Worm (Caenorhabditis elegans) whole organism, midembryonic: ENCODE data around the gene F13A2.2.

Experiments
- T22C8.4 ChIP-seq: fragments of 200-800 bp; sonication (Bioruptor generic); IDR thresholded peaks from 2 replicates; pipeline ENCODE4 v1.3.6; 2022; ENCODE audit warnings: missing genetic modification characterization, missing compliant biosample characterization
- cog-1 ChIP-seq: sonication (generic microtip); optimal IDR thresholded peaks from 2 replicates; lab custom pipeline; 2016; ENCODE audit warnings: missing genetic modification characterization, missing compliant biosample characterization
- flt-1 ChIP-seq: fragments of 200-800 bp; sonication (Bioruptor generic); IDR thresholded peaks from 2 replicates; pipeline ENCODE4 v1.3.6; 2022; ENCODE audit warnings: missing genetic modification characterization, missing compliant biosample characterization
- klf-2 ChIP-seq: fragments of 200-800 bp; sonication (Bioruptor generic); conservative IDR thresholded peaks from 2 replicates; pipeline ENCODE4 v1.3.6; 2022; ENCODE audit warnings: missing genetic modification reagents, missing genetic modification characterization, missing compliant biosample characterization
- med-1 ChIP-seq: sonication (generic microtip); optimal IDR thresholded peaks from 2 replicates; lab custom pipeline; 2017; ENCODE audit warnings: missing genetic modification characterization, mild to moderate bottlenecking, missing compliant biosample characterization, antibody characterized with exemption, missing genetic modification reagents; ENCODE audit not compliant: insufficient read depth
- tab-1 ChIP-seq: fragments of 200-800 bp; sonication (Bioruptor generic); IDR thresholded peaks from 2 replicates; pipeline ENCODE4 v1.3.6; 2022; ENCODE audit warnings: missing genetic modification characterization, missing compliant biosample characterization
- ztf-23 ChIP-seq: fragments of 200-800 bp; sonication (Bioruptor generic); IDR thresholded peaks from 2 replicates; pipeline ENCODE4 v1.3.6; 2022; ENCODE audit warnings: missing genetic modification reagents, missing genetic modification characterization, missing compliant biosample characterization

ce11 chrV:4341208-4341607 lies 43.2 kb downstream of the F13A2.2 start, which contains the start of gene glrx-3:
- no peak for TF ChIP-seq tab-1 (GFP tag; lab: Robert Waterston, UW)
- TF ChIP-seq T22C8.4 = no peak
- no peak for TF ChIP-seq flt-1 (GFP tag; lab: Robert Waterston, UW)
- no peak for TF ChIP-seq med-1 (GFP tag; lab: Kevin White, UChicago)
- no peak for TF ChIP-seq klf-2 (GFP tag; lab: Robert Waterston, UW)
- no peak for TF ChIP-seq ztf-23 (GFP tag; lab: Robert Waterston, UW)
- TF ChIP-seq cog-1 (tag; lab: Kevin White, UChicago) = no peak
